Fruit fly (Drosophila melanogaster): Measurements from ENCODE around the gene CG12991.
A peak's percentile ranks its signal among the peaks of the same experiment; 100 is the strongest.

CG12991 gene

dm6 chrX:17531549-17532131 is 48.0 kb upstream of the CG12991 start (continued):
- TF ChIP-seq chinmo (GFP tag; IDR thresholded peaks at IDR 0.05; ENCODE audit: partially characterized antibody) (0 out of 4 replicates have a peak, but pooled peaks have one; percentile 72), wek (GFP tag; optimal IDR thresholded peaks at IDR 0.05) (peak; percentile 52), nmo (GFP tag; optimal IDR thresholded peaks at IDR 0.05) (peak; percentile 51), sqz (GFP tag; optimal IDR thresholded peaks at IDR 0.05) (peak; percentile 87), CG6689 (GFP tag; IDR thresholded peaks at IDR 0.05) (peak; percentile 54; the same call in 1 of the 2 replicates), CG6654 (GFP tag; optimal IDR thresholded peaks at IDR 0.05) (peak; percentile 25), Dll (GFP tag; IDR thresholded peaks at IDR 0.05; ENCODE audit: partially characterized antibody) (no peak), CG8478 (optimal IDR thresholded peaks at IDR 0.05) (no peak), disco-r (GFP tag; optimal IDR thresholded peaks at IDR 0.05) (no peak), gro (GFP tag; optimal IDR thresholded peaks at IDR 0.05) (no peak), CG7963 (GFP tag; IDR thresholded peaks at IDR 0.05; ENCODE audit: partially characterized antibody) (no peak), schlank (tag; optimal IDR thresholded peaks at IDR 0.05) (no peak), ab (GFP tag; optimal IDR thresholded peaks at IDR 0.05) (peak; percentile 25), shn (GFP tag; optimal IDR thresholded peaks at IDR 0.05) (peak; percentile 55), kah (GFP tag; optimal IDR thresholded peaks at IDR 0.05) (no peak), CG13296 (GFP tag; optimal IDR thresholded peaks at IDR 0.05) (no peak), CG16779 (GFP tag; IDR thresholded peaks at IDR 0.05) (peak; percentile 77), az2 (GFP tag; optimal IDR thresholded peaks at IDR 0.05) (peak; percentile 50), CG33213 (GFP tag; optimal IDR thresholded peaks at IDR 0.05) (peak; percentile 43), CG15479 (GFP tag; optimal IDR thresholded peaks at IDR 0.05) (no peak), CG11504 (tag; optimal IDR thresholded peaks at IDR 0.05) (peak; percentile 37), Sin3A (optimal IDR thresholded peaks at IDR 0.05) (no peak), yki (optimal IDR thresholded peaks at IDR 0.05) (no peak), CG9609 (GFP tag; optimal IDR thresholded peaks at IDR 0.05) (peak; percentile 71), ham (GFP tag; IDR thresholded peaks at IDR 0.05) (no peak), ken (GFP tag; IDR thresholded peaks at IDR 0.05) (peak; percentile 87), CG10431 (GFP tag; optimal IDR thresholded peaks at IDR 0.05) (peak; percentile 5), al (GFP tag; IDR thresholded peaks at IDR 0.05) (0 out of 2 replicates have a peak, but pooled peaks have one; percentile 27), CG11560 (tag; IDR thresholded peaks at IDR 0.05) (peak; percentile 74; the same call in 2 of the 3 replicates), CG4617 (GFP tag; optimal IDR thresholded peaks at IDR 0.05; ENCODE audit: borderline replicate concordance) (peak; percentile 19), Mrtf (GFP tag; IDR thresholded peaks at IDR 0.05) (peak; percentile 93), jigr1 (GFP tag; IDR thresholded peaks at IDR 0.05) (peak; percentile 43; the same call in 2 of the 3 replicates), dpn (GFP tag; optimal IDR thresholded peaks at IDR 0.05) (peak; percentile 56 to 64), CG15073 (GFP tag; optimal IDR thresholded peaks at IDR 0.05) (peak; percentile 48), abd-A (tag; optimal IDR thresholded peaks at IDR 0.05) (peak; percentile 51), tup (GFP tag; optimal IDR thresholded peaks at IDR 0.05) (no peak), CG3995 (GFP tag; optimal IDR thresholded peaks at IDR 0.05) (no peak), Dip3 (GFP tag; optimal IDR thresholded peaks at IDR 0.05) (no peak), CG10979 (tag; optimal IDR thresholded peaks at IDR 0.05) (peak; percentile 34), CG2712 (tag; optimal IDR thresholded peaks at IDR 0.05) (peak; percentile 49), CG12236 (GFP tag; optimal IDR thresholded peaks at IDR 0.05) (no peak), zfh1 (GFP tag; IDR thresholded peaks at IDR 0.05) (peak; percentile 87), lola (GFP tag; optimal IDR thresholded peaks at IDR 0.05) (peak in 1 of 3 experiments; percentile 27), Dref (GFP tag; IDR thresholded peaks at IDR 0.05) (peak; percentile 41; the same call in 1 of the 2 replicates), sug (tag; optimal IDR thresholded peaks at IDR 0.05) (peak; percentile 45), hbn (GFP tag; IDR thresholded peaks at IDR 0.05; ENCODE audit: partially characterized antibody) (no peak), NC2α (GFP tag; optimal IDR thresholded peaks at IDR 0.05) (peak; percentile 27), Hr3 (GFP tag; optimal IDR thresholded peaks at IDR 0.05) (peak; percentile 74), peb (GFP tag; IDR thresholded peaks at IDR 0.05) (peak; percentile 45; the same call in 1 of the 2 replicates), Asciz (GFP tag; optimal IDR thresholded peaks at IDR 0.05) (no peak), B-H1 (GFP tag; IDR thresholded peaks at IDR 0.05) (peak; percentile 64)

Measured in whole organism, embryonic.